Fruit fly (Drosophila melanogaster) whole organism, larva: Measurements from ENCODE around the gene CG3777.

Experiments used
- noc ChIP-seq: fragments of 200-800 bp; sonication (Bioruptor generic); optimal IDR thresholded peaks from 3 replicates; lab custom pipeline; 2019; ENCODE audit warnings: missing biosample characterization, mild to moderate bottlenecking, missing genetic modification characterization, moderate library complexity

CG3777 gene

dm6 chrX:307384-307783 lies 27.9 kb downstream of the CG3777 start, which contains the start of gene CG12470:
Gene CG12470, plus strand, starts transcription at chrX:307684.
- no peak for TF ChIP-seq noc

DNA sequence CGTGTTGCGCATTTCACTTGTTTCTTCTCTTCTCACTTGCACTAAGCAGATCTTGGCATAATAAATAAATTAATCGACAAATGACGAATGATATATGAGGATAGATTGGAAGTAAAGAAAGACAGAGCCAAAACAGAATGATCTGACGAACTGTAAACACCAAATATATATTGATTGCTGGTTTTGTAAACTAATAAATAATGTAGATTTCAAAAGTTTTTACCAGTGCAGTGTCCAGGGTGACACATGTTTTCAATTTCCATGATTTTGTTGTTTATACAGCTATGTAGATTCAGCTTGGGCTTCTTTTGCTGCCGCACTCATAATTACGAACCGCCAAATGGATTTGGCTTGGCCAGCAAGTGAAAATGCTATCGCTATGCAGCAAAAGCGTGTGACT lies 31.8 kb downstream of the CG3777 start:
- TF ChIP-seq noc = no peak

- TF ChIP-seq noc = no peak
Measured at dm6 chrX:314823-315222, 35.3 kb downstream of the CG3777 start, which contains the start of gene Or1a. Gene Or1a, plus strand, starts transcription at chrX:315123.

DNA sequence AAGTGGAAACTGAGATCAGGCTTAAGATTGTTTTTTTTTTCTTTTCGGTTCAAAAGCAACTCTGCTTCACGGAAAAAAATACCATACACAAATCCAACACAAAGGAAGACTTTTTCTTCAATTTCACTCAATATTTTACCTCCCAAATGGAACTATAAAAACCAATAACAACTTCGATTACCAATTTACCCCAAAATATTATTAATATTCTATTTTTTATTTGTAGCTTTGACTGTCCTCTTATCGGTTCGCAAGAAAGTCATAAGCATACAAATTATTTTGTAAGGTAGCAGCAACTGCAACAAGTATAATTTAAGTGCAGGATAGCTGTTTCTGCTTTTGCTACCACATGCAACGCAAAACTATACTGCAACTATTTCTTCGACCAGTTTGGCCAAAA lies 54.4 kb downstream of the CG3777 start:
- TF ChIP-seq noc = no peak

- TF ChIP-seq noc = peak; percentile 2
Measured at dm6 chrX:334624-335292, 55.3 kb downstream of the CG3777 start.

DNA sequence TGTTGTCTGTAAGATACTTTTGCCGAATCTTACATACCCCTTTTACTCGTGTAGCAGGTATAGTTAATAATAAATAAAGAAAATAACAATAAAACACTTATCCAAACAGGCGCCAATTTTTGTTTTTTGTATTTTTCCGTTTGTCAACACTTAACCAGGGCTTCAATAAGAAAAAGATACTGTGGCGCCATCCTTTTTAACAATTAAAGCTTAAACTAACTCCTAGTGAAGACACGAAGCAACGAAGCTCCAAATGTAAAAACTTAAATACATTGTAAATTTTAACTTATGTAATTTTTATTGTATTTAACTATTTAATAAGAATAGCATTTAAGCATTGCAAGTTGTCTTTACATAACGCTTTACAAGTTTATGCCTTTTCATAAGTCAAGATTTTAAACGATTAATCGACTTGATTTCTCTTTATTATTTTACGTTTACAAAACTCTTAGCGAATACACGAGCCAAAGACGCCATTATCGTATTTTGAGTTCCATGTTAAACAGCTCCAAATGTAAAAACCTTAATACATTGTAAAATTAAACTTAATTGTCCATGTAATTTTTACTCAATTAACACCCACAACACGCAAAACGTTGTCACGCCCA lies 57.3 kb downstream of the CG3777 start:
- no peak for TF ChIP-seq noc

DNA sequence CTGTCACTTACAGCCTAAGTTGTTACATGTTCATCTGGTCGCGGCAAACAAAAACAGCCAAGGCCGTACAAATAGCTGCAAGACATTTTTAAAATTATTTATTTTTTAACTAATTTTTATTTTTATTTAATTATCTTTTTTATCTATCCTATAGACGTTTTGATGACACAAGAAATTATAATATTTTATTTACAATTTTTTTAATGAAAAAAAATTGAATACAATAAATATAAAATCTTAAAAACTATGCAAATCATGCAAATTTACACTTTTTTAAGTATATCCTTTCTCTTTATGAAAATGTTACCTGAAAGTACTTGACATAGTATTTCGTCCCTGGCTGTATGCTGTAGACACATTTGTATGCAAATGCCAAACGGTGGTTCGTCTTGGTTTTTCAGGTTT lies 58.6 kb downstream of the CG3777 start:
- TF ChIP-seq noc = peak; percentile 0

DNA sequence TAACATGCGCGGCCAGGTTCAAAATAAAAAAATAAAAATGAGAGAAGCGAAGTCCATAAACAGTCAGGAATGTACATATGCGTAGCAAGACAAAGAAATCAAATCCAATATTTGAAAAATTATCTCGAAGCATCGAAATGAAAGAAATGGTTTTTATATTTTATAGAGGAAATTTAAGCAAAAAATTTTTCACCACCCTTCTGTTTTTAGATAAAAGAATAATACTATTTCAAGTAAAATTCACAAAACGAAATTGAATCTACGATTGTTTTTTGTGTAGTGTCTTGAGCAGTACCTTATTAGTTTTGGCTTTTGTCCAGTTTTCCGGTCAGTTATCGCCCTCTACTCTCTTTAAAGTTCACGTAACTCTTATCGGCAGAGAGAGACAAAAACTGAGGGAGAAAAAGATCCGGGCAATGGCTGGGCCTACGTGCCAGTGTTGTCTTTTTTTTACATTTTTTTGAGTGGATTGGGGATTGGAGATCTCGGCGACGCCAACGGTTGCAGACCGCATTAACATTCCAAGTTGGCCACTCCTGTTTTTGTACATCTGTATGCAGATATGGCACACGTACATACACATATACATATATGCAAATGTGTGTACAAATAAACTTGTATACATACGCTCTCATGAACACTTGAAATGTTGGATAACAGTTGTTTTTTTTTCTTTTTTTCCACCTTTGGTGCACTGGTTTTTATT lies 60.5 kb downstream of the CG3777 start:
- TF ChIP-seq noc = no peak

DNA sequence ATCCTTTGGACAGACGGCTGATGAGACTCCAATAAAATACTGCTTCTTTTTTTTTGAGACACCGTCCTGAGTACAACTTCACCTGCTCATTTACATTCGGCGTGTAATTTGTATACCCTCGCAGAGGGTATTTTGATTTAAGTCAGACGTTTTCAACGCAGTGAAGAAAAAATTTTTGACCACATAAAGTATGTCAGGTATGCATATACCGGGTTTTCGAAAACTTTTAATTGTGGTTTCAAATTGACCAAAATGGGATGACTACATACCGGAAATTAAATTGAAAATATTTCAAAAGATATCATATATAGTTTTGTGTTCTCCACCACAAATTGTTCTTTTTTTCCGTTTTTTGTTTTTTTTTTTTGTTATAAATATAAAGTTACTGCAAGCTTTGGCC lies 61.3 kb downstream of the CG3777 start:
- no peak for TF ChIP-seq noc

DNA sequence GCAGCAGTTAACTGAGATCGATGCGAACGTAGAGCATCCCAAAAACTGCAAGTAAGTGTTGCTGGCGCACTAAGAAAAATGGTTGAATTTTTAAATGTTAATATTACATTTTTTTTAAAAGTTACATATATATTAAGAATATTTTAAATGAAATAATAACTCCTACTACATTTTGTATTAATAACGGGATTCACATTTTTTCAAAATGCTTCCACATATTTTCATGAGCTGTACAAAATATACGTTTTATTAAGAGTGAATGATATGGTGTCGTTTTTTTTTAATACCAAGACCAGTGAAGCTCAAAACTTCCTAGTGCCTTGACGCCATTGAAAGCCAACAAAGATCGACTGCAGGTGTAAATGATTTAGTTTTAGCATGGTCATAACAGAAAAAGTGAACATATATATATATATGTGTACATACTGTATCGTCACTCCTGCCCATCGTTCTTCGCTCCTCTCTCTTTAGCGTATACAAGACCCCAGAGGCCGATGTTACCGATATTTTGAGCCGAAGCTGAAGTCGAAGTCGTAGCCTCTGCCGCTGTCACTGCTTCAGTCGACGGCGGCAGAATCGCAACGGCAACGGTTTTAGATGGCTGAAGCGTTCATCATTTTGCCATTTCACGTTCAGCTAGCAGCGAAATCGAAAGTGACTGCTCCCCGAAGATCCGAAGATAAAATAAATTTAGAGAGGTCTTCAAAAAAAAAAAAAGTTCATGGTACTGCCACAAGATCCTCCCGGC lies 63.1 kb downstream of the CG3777 start:
- no peak for TF ChIP-seq noc

- TF ChIP-seq noc = no peak
Measured at dm6 chrX:345246-345645, 65.7 kb downstream of the CG3777 start.

DNA sequence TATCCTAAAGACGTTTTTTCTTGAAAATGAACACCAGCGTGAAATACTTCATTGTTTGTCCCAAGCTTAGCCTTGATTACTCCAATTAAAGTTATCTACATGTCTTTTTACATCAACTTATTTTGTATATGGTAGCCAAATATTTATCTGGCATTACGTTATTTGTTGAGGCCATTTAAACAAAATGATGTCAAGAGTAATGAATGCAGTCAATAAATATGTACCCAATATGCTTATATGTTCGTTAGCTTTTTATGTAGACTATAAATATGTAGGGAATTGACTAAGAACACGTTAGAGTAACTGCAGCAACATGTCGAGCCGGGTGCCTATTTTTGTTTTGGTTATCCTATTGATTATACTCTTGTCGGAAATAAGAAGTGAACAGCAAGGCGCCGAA lies 70.8 kb downstream of the CG3777 start, which contains the start of gene CG43181:
Gene CG43181 (plus strand): TSS at position 301 of the 400 bp plus-strand sequence.
- TF ChIP-seq noc = no peak

- no peak for TF ChIP-seq noc
Measured at dm6 chrX:350970-351369, 71.5 kb downstream of the CG3777 start.

DNA sequence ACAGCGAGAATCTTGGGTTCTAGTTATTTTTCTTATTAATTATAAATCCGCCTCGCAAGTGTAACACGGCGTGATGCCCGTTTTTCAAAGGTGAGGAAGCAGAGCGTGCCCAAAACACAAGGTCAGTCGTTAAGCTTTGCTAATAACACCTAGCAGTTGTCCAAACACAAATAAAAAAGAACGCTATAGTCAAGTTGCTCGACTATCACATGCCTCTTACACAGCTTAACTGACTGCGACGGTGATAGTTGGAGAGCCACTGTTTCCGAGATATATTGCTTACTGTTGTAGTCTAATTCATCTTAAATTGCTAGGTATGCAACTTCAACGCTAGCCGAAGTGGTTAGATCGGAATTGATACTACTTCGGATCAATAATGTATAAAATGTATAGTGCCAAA lies 72.1 kb downstream of the CG3777 start:
- TF ChIP-seq noc = no peak

DNA sequence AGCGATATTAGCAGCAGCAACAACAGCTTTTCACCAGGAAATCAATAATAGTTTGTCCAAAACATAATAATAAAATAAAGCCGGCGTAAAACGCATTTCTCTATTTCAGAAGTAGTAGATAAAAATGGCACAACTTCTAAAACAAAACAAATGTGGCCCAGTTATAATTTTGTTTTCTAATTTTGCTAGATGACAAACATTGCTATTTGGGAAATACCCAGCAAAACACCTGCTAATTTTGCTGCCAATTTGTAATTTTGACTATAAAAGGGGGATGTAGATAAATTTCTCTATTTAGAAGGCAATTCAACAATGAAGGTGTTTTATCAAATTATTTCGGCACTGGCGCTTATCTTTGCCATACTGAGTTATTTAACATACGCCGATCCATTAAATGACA lies 73.3 kb downstream of the CG3777 start, which contains the start of gene CG43182:
Gene CG43182 (plus strand): TSS at position 301 of the 400 bp plus-strand sequence.
- TF ChIP-seq noc = no peak

- TF ChIP-seq noc = no peak
Measured at dm6 chrX:353929-354515, 74.5 kb downstream of the CG3777 start.

DNA sequence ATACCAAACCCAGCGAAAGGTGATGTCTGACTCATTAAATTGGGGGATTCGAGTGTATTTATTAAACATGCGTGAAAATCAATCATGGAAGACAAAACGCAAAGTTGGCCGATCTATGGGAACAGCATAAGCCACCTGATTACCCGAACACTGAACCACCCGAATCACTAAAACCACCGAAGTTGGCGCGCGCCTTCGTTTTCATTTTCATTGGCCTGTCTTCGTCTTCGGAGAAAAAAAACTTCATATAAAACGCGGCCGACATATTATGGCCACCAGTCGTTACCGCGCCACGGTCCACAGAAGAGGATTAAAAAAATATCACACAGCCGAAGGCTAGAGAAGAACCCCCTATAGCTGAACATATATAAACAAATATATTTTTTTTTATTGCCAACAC lies 76.7 kb downstream of the CG3777 start, which contains the start of gene y:
Gene y (plus strand): TSS at position 278 of the 400 bp plus-strand sequence.
- no peak for TF ChIP-seq noc
